Worm (Caenorhabditis elegans) whole organism, late embryonic: Measurements from ENCODE around the gene wdfy-3.

Experiments
- ama-1 ChIP-seq: fragments of 150-350 bp; optimal IDR thresholded peaks from 2 replicates; lab custom pipeline; 2014
- elt-2 ChIP-seq: sonication (generic microtip); optimal IDR thresholded peaks from 2 replicates; lab custom pipeline; 2016; ENCODE audit warnings: missing genetic modification reagents, missing genetic modification characterization, missing compliant biosample characterization
- fkh-10 ChIP-seq: fragments of 150-350 bp; optimal IDR thresholded peaks from 2 replicates; lab custom pipeline; 2014; ENCODE audit warnings: missing biosample characterization, missing genetic modification reagents, missing genetic modification characterization
- gmeb-2 ChIP-seq: sonication (generic microtip); optimal IDR thresholded peaks from 2 replicates; lab custom pipeline; 2016; ENCODE audit warnings: missing genetic modification characterization, inconsistent platforms, missing compliant biosample characterization
- nhr-11 ChIP-seq: fragments of 150-350 bp; optimal IDR thresholded peaks from 2 replicates; lab custom pipeline; 2014; ENCODE audit warnings: missing biosample characterization, missing genetic modification characterization
- pax-1 ChIP-seq: fragments of 150-350 bp; optimal IDR thresholded peaks from 2 replicates; lab custom pipeline; 2014; ENCODE audit warnings: missing biosample characterization, missing genetic modification characterization

ce11 chrIV:12703811-12704210 lies 50.6 kb downstream of the wdfy-3 start, which contains the start of gene C27D8.4:
- no peak for TF ChIP-seq elt-2
- no peak for TF ChIP-seq gmeb-2 (tag; lab: Kevin White, UChicago)
- no peak for TF ChIP-seq nhr-11
- TF ChIP-seq fkh-10 (GFP tag; lab: Kevin White, UChicago), result no peak
- TF ChIP-seq pax-1 (tag; lab: Kevin White, UChicago), result no peak
- no peak for TF ChIP-seq ama-1
